Worm (Caenorhabditis elegans): Measurements from ENCODE around the gene set-16.

DNA sequence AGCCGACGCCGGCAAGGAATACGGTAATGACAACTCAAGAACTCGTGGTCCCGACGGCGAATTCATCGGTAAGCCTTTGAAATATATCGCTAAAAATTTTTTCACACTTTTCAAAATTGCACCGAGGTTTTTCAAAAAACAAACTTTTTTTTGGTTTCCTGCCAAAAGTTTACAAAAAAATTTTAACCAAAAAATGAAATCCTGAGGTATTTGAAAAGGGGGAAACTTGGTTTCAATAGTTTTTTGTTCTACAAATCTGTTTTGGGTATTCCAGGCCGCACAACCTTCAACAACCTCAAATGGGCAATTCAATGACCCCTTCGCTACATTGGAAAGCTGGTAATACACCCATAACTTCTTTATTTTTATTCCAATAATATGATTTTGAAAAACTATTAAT is 38.3 kb downstream of the set-16 start:
- no peak for TF ChIP-seq ama-1 (optimal IDR thresholded peaks at IDR 0.05)
- no peak for TF ChIP-seq B0310.2 (tag; optimal IDR thresholded peaks at IDR 0.05)
- no peak for TF ChIP-seq ceh-36 (tag; optimal IDR thresholded peaks at IDR 0.05)
- TF ChIP-seq tbx-37 (GFP tag; conservative IDR thresholded peaks at IDR 0.05) = no peak
- no peak for TF ChIP-seq pes-1 (GFP tag; IDR thresholded peaks at IDR 0.05)
- TF ChIP-seq tra-4 (tag; optimal IDR thresholded peaks at IDR 0.05) = no peak
- TF ChIP-seq flt-1 (GFP tag; IDR thresholded peaks at IDR 0.05) = no peak
- no peak for TF ChIP-seq sea-1 (GFP tag; conservative IDR thresholded peaks at IDR 0.05)
- no peak for TF ChIP-seq tbx-11 (GFP tag; IDR thresholded peaks at IDR 0.05)
- no peak for TF ChIP-seq hmg-4 (GFP tag; optimal IDR thresholded peaks at IDR 0.05)
- no peak for TF ChIP-seq ets-7 (tag; optimal IDR thresholded peaks at IDR 0.05)
- no peak for TF ChIP-seq scrt-1 (GFP tag; IDR thresholded peaks at IDR 0.05)

All from whole organism, early embryonic.